Worm (Caenorhabditis elegans) whole organism, L4 larva: Measurements from ENCODE around the gene eak-3.

Experiments used
- D1046.2 ChIP-seq: fragments of 200-800 bp; sonication (Bioruptor generic); IDR thresholded peaks from 2 replicates; pipeline ENCODE4 v1.3.6; 2022; ENCODE audit warnings: missing genetic modification characterization, missing compliant biosample characterization
- F10B5.3 ChIP-seq: sonication (generic microtip); optimal IDR thresholded peaks from 2 replicates; lab custom pipeline; 2016; ENCODE audit warnings: mild to moderate bottlenecking, missing genetic modification characterization, missing compliant biosample characterization
- F26F4.8 ChIP-seq: fragments of 200-800 bp; sonication (Bioruptor generic); conservative IDR thresholded peaks from 2 replicates; pipeline ENCODE4 v1.3.6; 2022; ENCODE audit warnings: missing genetic modification characterization, missing compliant biosample characterization
- F37D6.2 ChIP-seq: sonication (generic microtip); optimal IDR thresholded peaks from 2 replicates; lab custom pipeline; 2016; ENCODE audit warnings: mild to moderate bottlenecking, missing genetic modification characterization, missing compliant biosample characterization
- F44E2.7 ChIP-seq: fragments of 200-800 bp; sonication (Bioruptor generic); IDR thresholded peaks from 2 replicates; pipeline ENCODE4 v2.1.2; 2022; ENCODE audit warnings: missing genetic modification characterization, missing compliant biosample characterization
- T20F7.1 ChIP-seq: fragments of 200-800 bp; sonication (Bioruptor generic); optimal IDR thresholded peaks from 2 replicates; lab custom pipeline; 2018; ENCODE audit warnings: mild to moderate bottlenecking, missing genetic modification characterization, missing compliant biosample characterization
- Y105C5A.15 ChIP-seq: fragments of 200-800 bp; sonication (Bioruptor generic); IDR thresholded peaks from 2 replicates; pipeline ENCODE4 v1.3.6; 2022; ENCODE audit warnings: missing genetic modification characterization, missing compliant biosample characterization
- Y48G9A.11 ChIP-seq: fragments of 200-800 bp; sonication (Bioruptor generic); IDR thresholded peaks from 2 replicates; pipeline ENCODE4 v1.3.6; 2022; ENCODE audit warnings: missing genetic modification reagents, missing genetic modification characterization, missing compliant biosample characterization
- Y5F2A.4 ChIP-seq: fragments of 200-800 bp; sonication (Bioruptor generic); optimal IDR thresholded peaks from 2 replicates; lab custom pipeline; 2018; ENCODE audit warnings: mild to moderate bottlenecking, missing genetic modification characterization, missing compliant biosample characterization
- Y75B8A.6 ChIP-seq: fragments of 200-800 bp; sonication (Bioruptor generic); IDR thresholded peaks from 2 replicates; pipeline ENCODE4 v1.3.6; 2022; ENCODE audit warnings: missing genetic modification reagents, missing genetic modification characterization, missing compliant biosample characterization
- ZK337.2 ChIP-seq: fragments of 200-800 bp; sonication (Bioruptor generic); IDR thresholded peaks from 2 replicates; pipeline ENCODE4 v1.3.6; 2022; ENCODE audit warnings: missing genetic modification reagents, missing genetic modification characterization, missing compliant biosample characterization
- aha-1 ChIP-seq: fragments of 150-350 bp; peaks from one replicate; lab custom pipeline; 2014; ENCODE audit warnings: missing biosample characterization, missing genetic modification characterization
- attf-4 ChIP-seq: sonication (generic microtip); optimal IDR thresholded peaks from 3 replicates; lab custom pipeline; 2017; ENCODE audit warnings: missing biosample characterization, missing genetic modification characterization
- ceh-28 ChIP-seq: fragments of 150-350 bp; optimal IDR thresholded peaks from 2 replicates; lab custom pipeline; 2014; ENCODE audit warnings: missing biosample characterization, missing genetic modification reagents, missing genetic modification characterization
- ceh-82 ChIP-seq: sonication (generic microtip); optimal IDR thresholded peaks from 2 replicates; lab custom pipeline; 2017; ENCODE audit warnings: missing biosample characterization, missing genetic modification characterization
- ces-1 ChIP-seq: fragments of 150-350 bp; sonication (generic microtip); optimal IDR thresholded peaks from 4 replicates; lab custom pipeline; 2014; ENCODE audit warnings: missing biosample characterization, missing genetic modification reagents, missing genetic modification characterization
- cey-2 ChIP-seq: sonication (generic microtip); optimal IDR thresholded peaks from 3 replicates; lab custom pipeline; 2017; ENCODE audit warnings: missing genetic modification characterization, mild to moderate bottlenecking, missing compliant biosample characterization, antibody characterized with exemption, borderline replicate concordance; ENCODE audit not compliant: insufficient read depth
- ctbp-1 ChIP-seq: fragments of 200-800 bp; sonication (Bioruptor generic); IDR thresholded peaks from 2 replicates; pipeline ENCODE4 v1.3.6; 2022; ENCODE audit warnings: missing genetic modification reagents, missing genetic modification characterization, missing compliant biosample characterization
- daf-16 ChIP-seq, 3 experiments: sonication (generic microtip); optimal IDR thresholded peaks; 2 replicates each; lab custom pipeline; 2016 to 2017; ENCODE audit warnings: missing genetic modification characterization in 3 of 3, missing genetic modification reagents in 3 of 3, mild to moderate bottlenecking in 2 of 3, missing compliant biosample characterization in 2 of 3, missing biosample characterization in 1 of 3, moderate library complexity in 1 of 3
- dmd-8 ChIP-seq: fragments of 200-800 bp; sonication (Bioruptor generic); IDR thresholded peaks from 2 replicates; pipeline ENCODE4 v1.3.6; 2022; ENCODE audit warnings: missing genetic modification characterization, missing compliant biosample characterization
- dmd-9 ChIP-seq: fragments of 200-800 bp; sonication (Bioruptor generic); IDR thresholded peaks from 2 replicates; pipeline ENCODE4 v1.3.6; 2022; ENCODE audit warnings: missing genetic modification reagents, missing genetic modification characterization, missing compliant biosample characterization
- duxl-1 ChIP-seq: sonication (generic microtip); optimal IDR thresholded peaks from 2 replicates; lab custom pipeline; 2016; ENCODE audit warnings: mild to moderate bottlenecking, missing genetic modification characterization, moderate library complexity, missing compliant biosample characterization; ENCODE audit not compliant: poor library complexity
- dve-1 ChIP-seq: sonication (generic microtip); optimal IDR thresholded peaks from 2 replicates; lab custom pipeline; 2017; ENCODE audit warnings: antibody characterized with exemption, mild to moderate bottlenecking, missing genetic modification characterization, missing compliant biosample characterization; ENCODE audit not compliant: insufficient read depth
- fkh-10 ChIP-seq: fragments of 150-350 bp; optimal IDR thresholded peaks from 2 replicates; lab custom pipeline; 2014; ENCODE audit warnings: missing biosample characterization, missing genetic modification reagents, missing genetic modification characterization
- fos-1 ChIP-seq: fragments of 150-350 bp; optimal IDR thresholded peaks from 2 replicates; lab custom pipeline; 2014; ENCODE audit warnings: missing biosample characterization, missing genetic modification characterization
- gei-8 ChIP-seq: fragments of 200-800 bp; sonication (Bioruptor generic); optimal IDR thresholded peaks from 2 replicates; lab custom pipeline; 2018; ENCODE audit warnings: mild to moderate bottlenecking, missing genetic modification characterization, missing compliant biosample characterization
- hmg-1.1 ChIP-seq: fragments of 200-800 bp; sonication (Bioruptor generic); IDR thresholded peaks from 2 replicates; pipeline ENCODE4 v1.3.6; 2022; ENCODE audit warnings: missing genetic modification reagents, missing genetic modification characterization, missing compliant biosample characterization
- jun-1 ChIP-seq: fragments of 150-350 bp; optimal IDR thresholded peaks from 2 replicates; lab custom pipeline; 2014; ENCODE audit warnings: missing biosample characterization, missing genetic modification reagents, missing genetic modification characterization
- lin-1 ChIP-seq: fragments of 200-800 bp; sonication (Bioruptor generic); IDR thresholded peaks from 2 replicates; pipeline ENCODE4 v1.3.6; 2022; ENCODE audit warnings: missing genetic modification reagents, missing genetic modification characterization, missing compliant biosample characterization
- lin-15B ChIP-seq: fragments of 150-350 bp; sonication (generic microtip); optimal IDR thresholded peaks from 3 replicates; lab custom pipeline; 2014; ENCODE audit warnings: missing biosample characterization, missing genetic modification characterization
- lin-38 ChIP-seq: fragments of 200-800 bp; sonication (Bioruptor generic); IDR thresholded peaks from 2 replicates; pipeline ENCODE4 v1.3.6; 2022; ENCODE audit warnings: missing genetic modification reagents, missing genetic modification characterization, missing compliant biosample characterization
- madf-5 ChIP-seq, 2 experiments: fragments of 200-800 bp; sonication (Bioruptor generic); IDR thresholded peaks; 2 replicates each; pipeline ENCODE4 v1.3.6; 2022; ENCODE audit warnings: missing compliant biosample characterization in 2 of 2, missing genetic modification characterization in 2 of 2
- mep-1 ChIP-seq: fragments of 150-350 bp; sonication (generic microtip); optimal IDR thresholded peaks from 3 replicates; lab custom pipeline; 2014; ENCODE audit warnings: missing biosample characterization, missing genetic modification characterization
- mes-2 ChIP-seq: sonication (generic microtip); optimal IDR thresholded peaks from 2 replicates; lab custom pipeline; 2016; ENCODE audit warnings: missing genotype, mild to moderate bottlenecking, missing genetic modification characterization, missing compliant biosample characterization; ENCODE audit not compliant: poor library complexity, severe bottlenecking
- mxl-3 ChIP-seq: fragments of 200-800 bp; sonication (Bioruptor generic); optimal IDR thresholded peaks from 2 replicates; lab custom pipeline; 2018; ENCODE audit warnings: mild to moderate bottlenecking, missing genetic modification characterization, missing compliant biosample characterization
- nhr-102 ChIP-seq: sonication (generic microtip); optimal IDR thresholded peaks from 2 replicates; lab custom pipeline; 2016; ENCODE audit warnings: mild to moderate bottlenecking, missing genetic modification characterization, moderate library complexity, missing compliant biosample characterization
- nhr-111 ChIP-seq: fragments of 200-800 bp; sonication (Bioruptor generic); optimal IDR thresholded peaks from 2 replicates; lab custom pipeline; 2018; ENCODE audit warnings: mild to moderate bottlenecking, missing genetic modification characterization, missing compliant biosample characterization
- nhr-28 ChIP-seq: fragments of 150-350 bp; optimal IDR thresholded peaks from 2 replicates; lab custom pipeline; 2014; ENCODE audit warnings: missing biosample characterization, missing genetic modification characterization
- nhr-41 ChIP-seq: fragments of 200-800 bp; sonication (Bioruptor generic); IDR thresholded peaks from 2 replicates; pipeline ENCODE4 v1.3.6; 2022; ENCODE audit warnings: missing genetic modification reagents, missing genetic modification characterization, missing compliant biosample characterization
- nhr-42 ChIP-seq: fragments of 200-800 bp; sonication (Bioruptor generic); IDR thresholded peaks from 2 replicates; pipeline ENCODE4 v1.3.6; 2022; ENCODE audit warnings: missing genetic modification characterization, missing compliant biosample characterization
- nhr-76 ChIP-seq: fragments of 150-350 bp; optimal IDR thresholded peaks from 2 replicates; lab custom pipeline; 2014; ENCODE audit warnings: missing biosample characterization, missing genetic modification characterization
- pha-4 ChIP-seq, 2 experiments: fragments of 150-350 bp in 1 of 2; fragments of 200-800 bp in 1 of 2; sonication (Bioruptor generic) in 1 of 2; IDR thresholded peaks in 1 of 2; optimal IDR thresholded peaks in 1 of 2; 2 replicates each; pipeline versions ENCODE4 v1.3.6 to Lab custom; 2014 to 2022; ENCODE audit warnings: missing genetic modification characterization in 2 of 2, missing genetic modification reagents in 2 of 2, missing biosample characterization in 1 of 2, missing compliant biosample characterization in 1 of 2
- php-3 ChIP-seq: fragments of 200-800 bp; sonication (Bioruptor generic); IDR thresholded peaks from 2 replicates; pipeline ENCODE4 v1.3.6; 2022; ENCODE audit warnings: missing genetic modification reagents, missing genetic modification characterization, missing compliant biosample characterization
- saeg-2 ChIP-seq: fragments of 200-800 bp; sonication (Bioruptor generic); IDR thresholded peaks from 2 replicates; pipeline ENCODE4 v1.3.6; 2022; ENCODE audit warnings: missing genetic modification reagents, missing genetic modification characterization, missing compliant biosample characterization
- skn-1 ChIP-seq: fragments of 150-350 bp; optimal IDR thresholded peaks from 2 replicates; lab custom pipeline; 2014; ENCODE audit warnings: missing biosample characterization, missing genetic modification characterization
- tra-1 ChIP-seq: fragments of 200-800 bp; sonication (Bioruptor generic); IDR thresholded peaks from 2 replicates; pipeline ENCODE4 v1.3.6; 2022; ENCODE audit warnings: missing genetic modification reagents, missing genetic modification characterization, missing compliant biosample characterization
- unc-39 ChIP-seq: sonication (generic microtip); optimal IDR thresholded peaks from 2 replicates; lab custom pipeline; 2017; ENCODE audit warnings: missing biosample characterization, missing genetic modification characterization
- vab-7 ChIP-seq: fragments of 200-800 bp; sonication (Bioruptor generic); IDR thresholded peaks from 2 replicates; pipeline ENCODE4 v1.3.6; 2022; ENCODE audit warnings: missing genetic modification reagents, missing genetic modification characterization, missing compliant biosample characterization
- zfp-2 ChIP-seq: sonication (generic microtip); optimal IDR thresholded peaks from 2 replicates; lab custom pipeline; 2016; ENCODE audit warnings: mild to moderate bottlenecking, missing genetic modification characterization, missing compliant biosample characterization
- ztf-11 ChIP-seq: fragments of 150-350 bp; optimal IDR thresholded peaks from 2 replicates; lab custom pipeline; 2014; ENCODE audit warnings: missing biosample characterization, missing genetic modification characterization

The eak-3 gene

DNA sequence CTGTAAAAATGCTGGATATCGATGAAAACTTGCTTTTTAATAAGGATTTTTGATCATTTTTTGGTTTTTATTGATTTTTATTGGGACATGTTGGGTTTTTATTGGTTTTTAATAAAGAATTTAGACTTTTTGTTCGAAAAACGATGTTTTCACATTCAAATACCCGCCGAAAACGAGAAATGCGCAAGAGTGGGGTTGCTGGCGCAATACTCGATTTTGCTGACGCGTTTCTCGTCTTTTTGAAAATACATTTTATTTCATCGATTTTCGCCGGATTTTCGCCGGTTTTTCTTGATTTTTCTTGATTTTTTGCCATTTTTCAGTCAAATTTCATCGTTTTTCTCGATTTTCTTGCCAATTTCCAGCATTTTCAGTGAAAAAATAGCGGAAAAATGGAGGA lies 33.6 kb downstream of the eak-3 start, which contains the start of gene smr-1:
Gene smr-1 (plus strand): TSS at position 375 of the 400 bp plus-strand sequence.
- TF ChIP-seq nhr-28 (tag; lab: Kevin White, UChicago) = peak; percentile 52
- peak; percentile 91 for TF ChIP-seq lin-38 (GFP tag; lab: Robert Waterston, UW)
- TF ChIP-seq vab-7 = peak; percentile 30; the same call in 1 of the 2 replicates
- TF ChIP-seq tra-1 = no peak
- TF ChIP-seq php-3 (GFP tag; lab: Robert Waterston, UW) = peak; percentile 66
- no peak for TF ChIP-seq ZK337.2 (GFP tag; lab: Robert Waterston, UW)
- no peak for TF ChIP-seq madf-5 (GFP tag; IDR thresholded peaks at IDR 0.05; lab: Robert Waterston, UW)
- TF ChIP-seq F10B5.3 (tag; lab: Kevin White, UChicago) = no peak
- TF ChIP-seq T20F7.1 (GFP tag; lab: Kevin White, UChicago) = no peak
- no peak for TF ChIP-seq dmd-9 (GFP tag; lab: Robert Waterston, UW)
- no peak for TF ChIP-seq duxl-1 (tag; lab: Kevin White, UChicago)
- TF ChIP-seq ces-1 = no peak
- TF ChIP-seq cey-2 (tag; lab: Kevin White, UChicago) = no peak
- no peak for TF ChIP-seq unc-39 (tag; lab: Kevin White, UChicago)
- TF ChIP-seq jun-1 (tag; lab: Kevin White, UChicago) = no peak
- TF ChIP-seq F26F4.8 (GFP tag; lab: Robert Waterston, UW) = no peak
- peak; percentile 58 for TF ChIP-seq F37D6.2 (tag; lab: Kevin White, UChicago)
- TF ChIP-seq nhr-42 = peak; percentile 73
- peak; percentile 72 for TF ChIP-seq ctbp-1 (GFP tag; lab: Robert Waterston, UW)
- TF ChIP-seq Y105C5A.15 (GFP tag; lab: Robert Waterston, UW) = no peak
- TF ChIP-seq aha-1 (tag; lab: Kevin White, UChicago) = no peak
- no peak for TF ChIP-seq mxl-3 (GFP tag; lab: Kevin White, UChicago)
- TF ChIP-seq gei-8 (GFP tag; lab: Kevin White, UChicago) = no peak
- peak; percentile 75; the same call in 1 of the 2 replicates for TF ChIP-seq D1046.2
- peak; percentile 91 for TF ChIP-seq mes-2 (tag; lab: Kevin White, UChicago)
- TF ChIP-seq ceh-82 = no peak
- TF ChIP-seq pha-4 (GFP tag; IDR thresholded peaks at IDR 0.05; lab: Robert Waterston, UW) = 0 out of 2 replicates have a peak, but pooled peaks have one; percentile 46
- peak; percentile 37 for TF ChIP-seq pha-4 (tag; optimal IDR thresholded peaks at IDR 0.05; lab: Kevin White, UChicago)
- TF ChIP-seq lin-1 (GFP tag; lab: Robert Waterston, UW) = no peak
- peak; percentile 84 for TF ChIP-seq mep-1
- TF ChIP-seq fkh-10 (GFP tag; lab: Kevin White, UChicago) = peak; percentile 35
- TF ChIP-seq hmg-1.1 (GFP tag; lab: Robert Waterston, UW) = peak; percentile 73
- no peak for TF ChIP-seq Y5F2A.4
- no peak for TF ChIP-seq ztf-11 (tag; lab: Kevin White, UChicago)
- TF ChIP-seq dmd-8 = no peak
- TF ChIP-seq ceh-28 (tag; lab: Kevin White, UChicago) = no peak
- 0 out of 2 replicates have a peak, but pooled peaks have one; percentile 50 for TF ChIP-seq saeg-2 (GFP tag; lab: Robert Waterston, UW)
- TF ChIP-seq fos-1 (tag; lab: Kevin White, UChicago) = no peak
- peak; percentile 71 for TF ChIP-seq dve-1 (tag; lab: Kevin White, UChicago)
- TF ChIP-seq nhr-41 (GFP tag; lab: Robert Waterston, UW) = no peak
- TF ChIP-seq Y48G9A.11 = no peak
- no peak for TF ChIP-seq attf-4 (tag; lab: Kevin White, UChicago)
- TF ChIP-seq daf-16 (GFP tag; optimal IDR thresholded peaks at IDR 0.05; lab: Kevin White, UChicago) = peak in 1 of 2 experiments; percentile 34
- TF ChIP-seq daf-16 (tag; optimal IDR thresholded peaks at IDR 0.05; lab: Kevin White, UChicago) = no peak
- no peak for TF ChIP-seq nhr-111
- no peak for TF ChIP-seq lin-15B
- no peak for TF ChIP-seq nhr-76 (tag; lab: Kevin White, UChicago)
- no peak for TF ChIP-seq zfp-2 (tag; lab: Kevin White, UChicago)
- TF ChIP-seq nhr-102 (tag; lab: Kevin White, UChicago) = peak; percentile 87
- TF ChIP-seq Y75B8A.6 (GFP tag; lab: Robert Waterston, UW) = no peak
- TF ChIP-seq F44E2.7 (GFP tag; lab: Robert Waterston, UW) = no peak
- no peak for TF ChIP-seq skn-1 (tag; lab: Kevin White, UChicago)
